Worm (Caenorhabditis elegans) whole organism, L4/young adult: ENCODE measurements around the gene C05D12.5.

Experiments used
- W03F9.2 ChIP-seq: fragments of 150-350 bp; optimal IDR thresholded peaks from 2 replicates; lab custom pipeline; 2014; ENCODE audit warnings: missing biosample characterization, missing genetic modification characterization
- dao-5 ChIP-seq: sonication (generic microtip); optimal IDR thresholded peaks from 2 replicates; lab custom pipeline; 2016; ENCODE audit warnings: missing genotype, missing genetic modification characterization, moderate library complexity, missing compliant biosample characterization

- TF ChIP-seq dao-5 (no peak), W03F9.2 (no peak)
Observed at ce11 chrII:11424579-11425316, 9.3 kb upstream of the C05D12.5 start, which contains the start of gene C05D12.3.
